Fruit fly (Drosophila melanogaster) whole organism, larva: ENCODE results near the gene CG32181.

Experiments
- noc ChIP-seq: fragments of 200-800 bp; sonication (Bioruptor generic); optimal IDR thresholded peaks from 3 replicates; lab custom pipeline; 2019; ENCODE audit warnings: missing biosample characterization, mild to moderate bottlenecking, missing genetic modification characterization, moderate library complexity

Gene CG32181

dm6 chr3L:17804511-17804910 lies 45.0 kb downstream of the CG32181 start, which contains the start of gene ais:
Gene ais, minus strand, starts transcription at chr3L:17804715.
- TF ChIP-seq noc (tag; lab: Kevin White, UChicago) = no peak

- TF ChIP-seq noc (tag; lab: Kevin White, UChicago) = no peak
Observed at dm6 chr3L:17806357-17807025, 47.0 kb downstream of the CG32181 start, which contains the start of gene CG32187. Gene CG32187, minus strand, starts transcription at chr3L:17806365.

- no peak for TF ChIP-seq noc (tag; lab: Kevin White, UChicago)
Observed at dm6 chr3L:17808597-17809213, 49.2 kb downstream of the CG32181 start, which contains the start of gene CG32191. Gene CG32191, minus strand, starts transcription at chr3L:17809146.
